Fruit fly (Drosophila melanogaster) whole organism, embryonic: ENCODE measurements around the gene CG12814.

Source experiments
- Antp ChIP-seq: fragments of 200-800 bp; sonication (Bioruptor generic); optimal IDR thresholded peaks from 3 replicates; lab custom pipeline; 2016; ENCODE audit warnings: missing biosample characterization, missing genetic modification characterization
- CG10431 ChIP-seq: fragments of 200-800 bp; sonication (Bioruptor generic); optimal IDR thresholded peaks from 3 replicates; lab custom pipeline; 2018; ENCODE audit warnings: missing biosample characterization, mild to moderate bottlenecking, missing genetic modification characterization
- CG11504 ChIP-seq: fragments of 200-800 bp; sonication (Bioruptor generic); optimal IDR thresholded peaks from 3 replicates; lab custom pipeline; 2019; ENCODE audit warnings: missing biosample characterization, mild to moderate bottlenecking, missing genetic modification characterization, moderate library complexity
- CG11695 ChIP-seq: fragments of 200-800 bp; sonication (Bioruptor generic); IDR thresholded peaks from 3 replicates; pipeline ENCODE4 v1.3.6; 2022; ENCODE audit warnings: missing biosample characterization, missing genetic modification characterization
- CG13123 ChIP-seq: fragments of 200-800 bp; sonication (Bioruptor generic); optimal IDR thresholded peaks from 2 replicates; lab custom pipeline; 2016; ENCODE audit warnings: missing biosample characterization, missing genetic modification characterization
- CG15073 ChIP-seq: fragments of 200-800 bp; sonication (Bioruptor generic); optimal IDR thresholded peaks from 2 replicates; lab custom pipeline; 2016; ENCODE audit warnings: missing biosample characterization, missing genetic modification characterization
- CG15269 ChIP-seq: fragments of 200-800 bp; sonication (Bioruptor generic); optimal IDR thresholded peaks from 2 replicates; lab custom pipeline; 2018; ENCODE audit warnings: missing biosample characterization, mild to moderate bottlenecking, missing genetic modification characterization, moderate library complexity
- CG16813 ChIP-seq: fragments of 200-800 bp; sonication (Bioruptor generic); IDR thresholded peaks from 3 replicates; pipeline ENCODE4 v1.3.6; 2022; ENCODE audit warnings: missing biosample characterization, missing genetic modification characterization; ENCODE audit not compliant: partially characterized antibody
- CG30403 ChIP-seq: fragments of 200-800 bp; sonication (Bioruptor generic); optimal IDR thresholded peaks from 3 replicates; lab custom pipeline; 2016; ENCODE audit warnings: missing biosample characterization, missing genetic modification characterization
- CG32767 ChIP-seq: fragments of 200-800 bp; sonication (Bioruptor generic); IDR thresholded peaks from 2 replicates; pipeline ENCODE4 v1.3.6; 2022; ENCODE audit warnings: missing biosample characterization, missing genetic modification characterization
- CG34376 ChIP-seq: fragments of 200-800 bp; sonication (Bioruptor generic); optimal IDR thresholded peaks from 2 replicates; lab custom pipeline; 2018; ENCODE audit warnings: missing biosample characterization, mild to moderate bottlenecking, missing genetic modification characterization
- CG42726 ChIP-seq: fragments of 200-800 bp; sonication (Bioruptor generic); IDR thresholded peaks from 2 replicates; pipeline ENCODE4 v1.3.6; 2022; ENCODE audit warnings: missing biosample characterization, missing genetic modification characterization; ENCODE audit not compliant: partially characterized antibody
- CG4328 ChIP-seq: fragments of 200-800 bp; sonication (Bioruptor generic); optimal IDR thresholded peaks from 3 replicates; lab custom pipeline; 2017; ENCODE audit warnings: missing biosample characterization, missing genetic modification reagents, missing genetic modification characterization
- CG6272 ChIP-seq: fragments of 200-800 bp; sonication (Bioruptor generic); IDR thresholded peaks from 2 replicates; pipeline ENCODE4 v1.3.6; 2022; ENCODE audit warnings: missing biosample characterization, missing genetic modification characterization
- CG7556 ChIP-seq: fragments of 200-800 bp; sonication (Bioruptor generic); optimal IDR thresholded peaks from 2 replicates; lab custom pipeline; 2017; ENCODE audit warnings: missing biosample characterization, mild to moderate bottlenecking, missing genetic modification characterization
- CG7839 ChIP-seq: fragments of 200-800 bp; sonication (Bioruptor generic); optimal IDR thresholded peaks from 3 replicates; lab custom pipeline; 2018; ENCODE audit warnings: missing biosample characterization, mild to moderate bottlenecking, missing genetic modification characterization, moderate library complexity
- CG7963 ChIP-seq: fragments of 200-800 bp; sonication (Bioruptor generic); IDR thresholded peaks from 3 replicates; pipeline ENCODE4 v1.3.6; 2022; ENCODE audit warnings: missing biosample characterization, missing genetic modification characterization; ENCODE audit not compliant: partially characterized antibody
- CG8944 ChIP-seq: fragments of 200-800 bp; sonication (Bioruptor generic); optimal IDR thresholded peaks from 3 replicates; lab custom pipeline; 2016; ENCODE audit warnings: missing biosample characterization, missing genetic modification characterization
- CG9797 ChIP-seq: fragments of 200-800 bp; sonication (Bioruptor generic); optimal IDR thresholded peaks from 3 replicates; lab custom pipeline; 2018; ENCODE audit warnings: missing biosample characterization, mild to moderate bottlenecking, missing genetic modification characterization
- CG9932 ChIP-seq: fragments of 200-800 bp; sonication (Bioruptor generic); IDR thresholded peaks from 2 replicates; pipeline ENCODE4 v1.3.6; 2022; ENCODE audit warnings: missing biosample characterization, missing genetic modification characterization
- Chrac-16 ChIP-seq: fragments of 200-800 bp; sonication (Bioruptor generic); optimal IDR thresholded peaks from 3 replicates; lab custom pipeline; 2016; ENCODE audit warnings: missing biosample characterization, missing genetic modification characterization
- Dref ChIP-seq: fragments of 200-800 bp; sonication (Bioruptor generic); IDR thresholded peaks from 2 replicates; pipeline ENCODE4 v1.3.6; 2022; ENCODE audit warnings: missing biosample characterization, missing genetic modification characterization
- E2f1 ChIP-seq: fragments of 200-800 bp; sonication (Bioruptor generic); IDR thresholded peaks from 2 replicates; pipeline ENCODE4 v1.3.6; 2022; ENCODE audit warnings: missing biosample characterization, missing genetic modification characterization
- Fer2 ChIP-seq: fragments of 200-800 bp; sonication (Bioruptor generic); optimal IDR thresholded peaks from 2 replicates; lab custom pipeline; 2018; ENCODE audit warnings: missing biosample characterization, mild to moderate bottlenecking, missing genetic modification characterization, moderate library complexity
- Fer3 ChIP-seq: fragments of 200-800 bp; sonication (Bioruptor generic); optimal IDR thresholded peaks from 2 replicates; lab custom pipeline; 2018; ENCODE audit warnings: missing biosample characterization, mild to moderate bottlenecking, missing genetic modification characterization, moderate library complexity
- Hand ChIP-seq: fragments of 200-800 bp; sonication (Bioruptor generic); optimal IDR thresholded peaks from 2 replicates; lab custom pipeline; 2017; ENCODE audit warnings: mild to moderate bottlenecking, missing biosample characterization, missing genetic modification reagents, missing genetic modification characterization
- MTF-1 ChIP-seq: fragments of 200-800 bp; sonication (Bioruptor generic); optimal IDR thresholded peaks from 2 replicates; lab custom pipeline; 2018; ENCODE audit warnings: missing biosample characterization, mild to moderate bottlenecking, missing genetic modification characterization, borderline replicate concordance
- NC2α ChIP-seq: fragments of 200-800 bp; sonication (Bioruptor generic); optimal IDR thresholded peaks from 2 replicates; lab custom pipeline; 2016; ENCODE audit warnings: missing biosample characterization, missing genetic modification characterization
- NFAT ChIP-seq: fragments of 200-800 bp; sonication (Bioruptor generic); IDR thresholded peaks from 2 replicates; pipeline ENCODE4 v1.3.6; 2022; ENCODE audit warnings: missing biosample characterization, missing genetic modification characterization
- Opbp ChIP-seq: fragments of 200-800 bp; sonication (Bioruptor generic); IDR thresholded peaks from 3 replicates; pipeline ENCODE4 v1.3.6; 2022; ENCODE audit warnings: missing biosample characterization, missing genetic modification characterization; ENCODE audit not compliant: partially characterized antibody
- Poxn ChIP-seq: fragments of 200-800 bp; sonication (Bioruptor generic); IDR thresholded peaks from 2 replicates; pipeline ENCODE4 v1.3.6; 2022; ENCODE audit warnings: missing biosample characterization, missing genetic modification characterization
- Side ChIP-seq: fragments of 200-800 bp; sonication (Bioruptor generic); optimal IDR thresholded peaks from 2 replicates; lab custom pipeline; 2016; ENCODE audit warnings: missing biosample characterization, missing genetic modification characterization
- Sox100B ChIP-seq: fragments of 200-800 bp; sonication (Bioruptor generic); optimal IDR thresholded peaks from 3 replicates; lab custom pipeline; 2018; ENCODE audit warnings: missing biosample characterization, mild to moderate bottlenecking, missing genetic modification characterization
- Spps ChIP-seq: fragments of 200-800 bp; sonication (Bioruptor generic); optimal IDR thresholded peaks from 2 replicates; lab custom pipeline; 2018; ENCODE audit warnings: missing biosample characterization, mild to moderate bottlenecking, missing genetic modification characterization
- Sry-δ ChIP-seq: fragments of 200-800 bp; sonication (Bioruptor generic); optimal IDR thresholded peaks from 2 replicates; lab custom pipeline; 2016; ENCODE audit warnings: missing biosample characterization, missing genetic modification characterization
- ash1 ChIP-seq: fragments of 200-800 bp; sonication (Bioruptor generic); optimal IDR thresholded peaks from 2 replicates; lab custom pipeline; 2018; ENCODE audit warnings: missing biosample characterization, mild to moderate bottlenecking, missing genetic modification characterization
- bigmax ChIP-seq: fragments of 200-800 bp; sonication (Bioruptor generic); optimal IDR thresholded peaks from 2 replicates; lab custom pipeline; 2018; ENCODE audit warnings: missing biosample characterization, mild to moderate bottlenecking, missing genetic modification characterization
- caup ChIP-seq: fragments of 200-800 bp; sonication (Bioruptor generic); optimal IDR thresholded peaks from 3 replicates; lab custom pipeline; 2017; ENCODE audit warnings: missing biosample characterization, mild to moderate bottlenecking, missing genetic modification characterization, moderate library complexity; ENCODE audit not compliant: severe bottlenecking
- danr ChIP-seq: fragments of 200-800 bp; sonication (Bioruptor generic); IDR thresholded peaks from 2 replicates; pipeline ENCODE4 v1.3.6; 2022; ENCODE audit warnings: missing biosample characterization, missing genetic modification characterization
- esg ChIP-seq: fragments of 200-800 bp; sonication (Bioruptor generic); conservative IDR thresholded peaks from 2 replicates; pipeline ENCODE4 v1.3.6; 2022; ENCODE audit warnings: missing biosample characterization, missing genetic modification characterization
- hbn ChIP-seq: fragments of 200-800 bp; sonication (Bioruptor generic); IDR thresholded peaks from 2 replicates; pipeline ENCODE4 v1.3.6; 2022; ENCODE audit warnings: missing biosample characterization, missing genetic modification characterization; ENCODE audit not compliant: partially characterized antibody
- mld ChIP-seq: fragments of 200-800 bp; sonication (Bioruptor generic); IDR thresholded peaks from 3 replicates; pipeline ENCODE4 v1.3.6; 2022; ENCODE audit warnings: missing biosample characterization, missing genetic modification characterization; ENCODE audit not compliant: partially characterized antibody
- pb ChIP-seq: fragments of 200-800 bp; sonication (Bioruptor generic); optimal IDR thresholded peaks from 3 replicates; lab custom pipeline; 2016; ENCODE audit warnings: missing biosample characterization, missing genetic modification characterization
- phol ChIP-seq: fragments of 200-800 bp; sonication (Bioruptor generic); optimal IDR thresholded peaks from 3 replicates; lab custom pipeline; 2018; ENCODE audit warnings: missing biosample characterization, mild to moderate bottlenecking, missing genetic modification characterization, moderate library complexity
- sc ChIP-seq, 3 experiments: fragments of >200 bp in 2 of 3; fragments of 200-800 bp in 1 of 3; sonication (Bioruptor generic) in 1 of 3; optimal IDR thresholded peaks; 2 replicates in 2 of 3; 3 replicates in 1 of 3; lab custom pipeline; 2017; ENCODE audit warnings: mild to moderate bottlenecking in 1 of 3, missing biosample characterization in 1 of 3, missing genetic modification characterization in 1 of 3, missing genetic modification reagents in 1 of 3
- sna ChIP-seq: fragments of 200-800 bp; sonication (Bioruptor generic); IDR thresholded peaks from 2 replicates; pipeline ENCODE4 v1.3.6; 2022; ENCODE audit warnings: missing biosample characterization, missing genetic modification characterization; ENCODE audit not compliant: partially characterized antibody
- stc ChIP-seq: fragments of 200-800 bp; sonication (Bioruptor generic); IDR thresholded peaks from 2 replicates; pipeline ENCODE4 v1.3.6; 2022; ENCODE audit warnings: missing biosample characterization, missing genetic modification characterization
- stwl ChIP-seq: fragments of 200-800 bp; sonication (Bioruptor generic); optimal IDR thresholded peaks from 3 replicates; lab custom pipeline; 2018; ENCODE audit warnings: missing biosample characterization, mild to moderate bottlenecking, missing genetic modification characterization, moderate library complexity
- twi ChIP-seq: fragments of 200-800 bp; optimal IDR thresholded peaks from 2 replicates; lab custom pipeline; 2019; ENCODE audit warnings: missing biosample characterization, mild to moderate bottlenecking, missing genetic modification characterization, moderate library complexity
- vnd ChIP-seq: fragments of 200-800 bp; sonication (Bioruptor generic); IDR thresholded peaks from 3 replicates; pipeline ENCODE4 v1.3.6; 2022; ENCODE audit warnings: missing biosample characterization, missing genetic modification characterization; ENCODE audit not compliant: partially characterized antibody

Gene CG12814

dm6 chr3R:10134341-10134668 lies 55.1 kb downstream of the CG12814 start (continued):
- TF ChIP-seq CG15269 (tag; lab: Kevin White, UChicago) (no peak), MTF-1 (GFP tag; lab: Kevin White, UChicago) (no peak), ash1 (no peak), stc (GFP tag; lab: Robert Waterston, UW) (no peak), sna (GFP tag; lab: Robert Waterston, UW) (no peak; the same call in 1 of the 2 replicates), Side (GFP tag; lab: Kevin White, UChicago) (peak; percentile 54), CG9797 (GFP tag; lab: Kevin White, UChicago) (peak; percentile 19), CG11504 (peak; percentile 21), Antp (peak; percentile 34), sc (optimal IDR thresholded peaks at IDR 0.05; lab: Kevin White, UChicago) (no peak), sc (GFP tag; optimal IDR thresholded peaks at IDR 0.05; lab: Kevin White, UChicago) (no peak), NC2α (no peak), hbn (GFP tag; lab: Robert Waterston, UW) (peak; percentile 36; the same call in 1 of the 2 replicates), Sry-δ (GFP tag; lab: Kevin White, UChicago) (peak; percentile 46), Fer3 (peak; percentile 43), CG4328 (GFP tag; lab: Kevin White, UChicago) (no peak), Dref (GFP tag; lab: Robert Waterston, UW) (no peak), danr (GFP tag; lab: Robert Waterston, UW) (no peak), twi (tag; lab: Kevin White, UChicago) (no peak), CG8944 (GFP tag; lab: Kevin White, UChicago) (peak; percentile 38), CG9932 (peak; percentile 47), mld (GFP tag; lab: Robert Waterston, UW) (no peak), CG11695 (GFP tag; lab: Robert Waterston, UW) (no peak), NFAT (peak; percentile 29; the same call in 1 of the 2 replicates), Poxn (no peak), CG7556 (GFP tag; lab: Kevin White, UChicago) (peak; percentile 10), caup (peak; percentile 71), esg (GFP tag; lab: Robert Waterston, UW) (no peak), CG6272 (GFP tag; lab: Robert Waterston, UW) (no peak), vnd (GFP tag; lab: Robert Waterston, UW) (no peak), pb (GFP tag; lab: Kevin White, UChicago) (no peak), CG30403 (peak; percentile 44), CG32767 (GFP tag; lab: Robert Waterston, UW) (no peak), CG7963 (GFP tag; lab: Robert Waterston, UW) (no peak), CG7839 (peak; percentile 5), CG34376 (GFP tag; lab: Kevin White, UChicago) (peak; percentile 63), E2f1 (peak; percentile 29; the same call in 1 of the 2 replicates), CG13123 (GFP tag; lab: Kevin White, UChicago) (no peak), Fer2 (tag; lab: Kevin White, UChicago) (no peak), bigmax (GFP tag; lab: Kevin White, UChicago) (no peak), Sox100B (GFP tag; lab: Kevin White, UChicago) (no peak), Chrac-16 (GFP tag; lab: Kevin White, UChicago) (peak; percentile 11), CG10431 (GFP tag; lab: Kevin White, UChicago) (no peak), stwl (tag; lab: Kevin White, UChicago) (peak; percentile 81), CG16813 (GFP tag; lab: Robert Waterston, UW) (no peak), Opbp (GFP tag; lab: Robert Waterston, UW) (no peak), Spps (tag; lab: Kevin White, UChicago) (no peak), CG42726 (no peak), Hand (GFP tag; lab: Kevin White, UChicago) (peak; percentile 4), CG15073 (no peak), phol (tag; lab: Kevin White, UChicago) (peak; percentile 1)
